Fruit fly (Drosophila melanogaster) whole organism, embryonic: Measurements from ENCODE around the gene Sirt4.

Experiments used
- Antp ChIP-seq: fragments of 200-800 bp; sonication (Bioruptor generic); optimal IDR thresholded peaks from 3 replicates; lab custom pipeline; 2016; ENCODE audit warnings: missing biosample characterization, missing genetic modification characterization
- Awh ChIP-seq: fragments of 200-800 bp; sonication (Bioruptor generic); IDR thresholded peaks from 2 replicates; pipeline ENCODE4, ENCODE4 v1.3.6; 2022; ENCODE audit warnings: missing biosample characterization, missing genetic modification characterization
- CG10321 ChIP-seq: fragments of 200-800 bp; sonication (Bioruptor generic); IDR thresholded peaks from 2 replicates; pipeline ENCODE4 v1.3.6; 2022; ENCODE audit warnings: missing biosample characterization, missing genetic modification characterization
- CG11696 ChIP-seq: fragments of 200-800 bp; sonication (Bioruptor generic); IDR thresholded peaks from 2 replicates; pipeline ENCODE4 v1.3.6; 2022; ENCODE audit warnings: missing biosample characterization, missing genetic modification characterization
- CG11723 ChIP-seq: fragments of 200-800 bp; sonication (Bioruptor generic); optimal IDR thresholded peaks from 2 replicates; lab custom pipeline; 2017; ENCODE audit warnings: missing biosample characterization, mild to moderate bottlenecking, missing genetic modification characterization
- CG12769 ChIP-seq: fragments of 200-800 bp; sonication (Bioruptor generic); optimal IDR thresholded peaks from 2 replicates; lab custom pipeline; 2019; ENCODE audit warnings: missing biosample characterization, mild to moderate bottlenecking, missing genetic modification characterization, moderate library complexity
- CG15601 ChIP-seq: fragments of 200-800 bp; sonication (Bioruptor generic); optimal IDR thresholded peaks from 3 replicates; lab custom pipeline; 2019; ENCODE audit warnings: missing biosample characterization, mild to moderate bottlenecking, missing genetic modification characterization, moderate library complexity
- CG3281 ChIP-seq: fragments of 200-800 bp; sonication (Bioruptor generic); optimal IDR thresholded peaks from 3 replicates; lab custom pipeline; 2017; ENCODE audit warnings: missing biosample characterization, mild to moderate bottlenecking, missing genetic modification characterization
- CG34224 ChIP-seq: fragments of 200-800 bp; sonication (Bioruptor generic); IDR thresholded peaks from 3 replicates; pipeline ENCODE4 v1.3.6; 2022; ENCODE audit warnings: missing biosample characterization, missing genetic modification characterization; ENCODE audit not compliant: partially characterized antibody
- CG4282 ChIP-seq: fragments of 200-800 bp; sonication (Bioruptor generic); optimal IDR thresholded peaks from 2 replicates; lab custom pipeline; 2016; ENCODE audit warnings: missing biosample characterization, missing genetic modification characterization
- CG4360 ChIP-seq: fragments of 200-800 bp; sonication (Bioruptor generic); IDR thresholded peaks from 2 replicates; pipeline ENCODE4 v1.3.6; 2022; ENCODE audit warnings: missing biosample characterization, missing genetic modification characterization
- CG6683 ChIP-seq: fragments of 200-800 bp; sonication (Bioruptor generic); optimal IDR thresholded peaks from 2 replicates; lab custom pipeline; 2017; ENCODE audit warnings: missing biosample characterization, mild to moderate bottlenecking, missing genetic modification characterization, missing genetic modification reagents
- CG7357 ChIP-seq: fragments of 200-800 bp; sonication (Bioruptor generic); IDR thresholded peaks from 3 replicates; pipeline ENCODE4 v1.3.6; 2022; ENCODE audit warnings: missing biosample characterization, missing genetic modification characterization
- CG7928 ChIP-seq: fragments of 200-800 bp; sonication (Bioruptor generic); optimal IDR thresholded peaks from 2 replicates; lab custom pipeline; 2017; ENCODE audit warnings: missing biosample characterization, mild to moderate bottlenecking, missing genetic modification characterization
- CG8089 ChIP-seq: fragments of 200-800 bp; sonication (Bioruptor generic); optimal IDR thresholded peaks from 3 replicates; lab custom pipeline; 2016; ENCODE audit warnings: missing biosample characterization, missing genetic modification characterization
- CG8281 ChIP-seq: fragments of 200-800 bp; sonication (Bioruptor generic); optimal IDR thresholded peaks from 2 replicates; lab custom pipeline; 2018; ENCODE audit warnings: missing biosample characterization, mild to moderate bottlenecking, missing genetic modification characterization, moderate library complexity
- CG8765 ChIP-seq: fragments of 200-800 bp; sonication (Bioruptor generic); IDR thresholded peaks from 2 replicates; pipeline ENCODE4 v1.3.6; 2022; ENCODE audit warnings: missing biosample characterization, missing genetic modification characterization
- Eip74EF ChIP-seq, 2 experiments: fragments of 200-800 bp in 1 of 2; fragments of >200 bp in 1 of 2; sonication (Bioruptor generic) in 1 of 2; optimal IDR thresholded peaks; 2 replicates each; lab custom pipeline; 2017 to 2019; ENCODE audit warnings: missing biosample characterization in 2 of 2, missing genetic modification characterization in 2 of 2, mild to moderate bottlenecking in 1 of 2, moderate library complexity in 1 of 2
- Gsc ChIP-seq: fragments of 200-800 bp; sonication (Bioruptor generic); IDR thresholded peaks from 2 replicates; pipeline ENCODE4 v1.3.6; 2022; ENCODE audit warnings: missing biosample characterization, missing genetic modification characterization
- HLHmδ ChIP-seq: fragments of 200-800 bp; sonication (Bioruptor generic); optimal IDR thresholded peaks from 2 replicates; lab custom pipeline; 2018; ENCODE audit warnings: missing biosample characterization, mild to moderate bottlenecking, missing genetic modification characterization, moderate library complexity
- Hmr ChIP-seq: fragments of 200-800 bp; sonication (Bioruptor generic); optimal IDR thresholded peaks from 3 replicates; lab custom pipeline; 2017; ENCODE audit warnings: mild to moderate bottlenecking, missing biosample characterization, missing genetic modification reagents, missing genetic modification characterization
- Hr3 ChIP-seq: fragments of 200-800 bp; sonication (Bioruptor generic); optimal IDR thresholded peaks from 3 replicates; lab custom pipeline; 2016; ENCODE audit warnings: missing biosample characterization, missing genetic modification characterization
- Hr39 ChIP-seq: fragments of >200 bp; optimal IDR thresholded peaks from 2 replicates; lab custom pipeline; 2017
- Kr ChIP-seq: fragments of 200-800 bp; sonication (Bioruptor generic); optimal IDR thresholded peaks from 2 replicates; lab custom pipeline; 2017; ENCODE audit warnings: missing biosample characterization, mild to moderate bottlenecking, missing genetic modification characterization
- Lhr ChIP-seq: fragments of 200-800 bp; sonication (Bioruptor generic); optimal IDR thresholded peaks from 3 replicates; lab custom pipeline; 2017; ENCODE audit warnings: mild to moderate bottlenecking, missing biosample characterization, missing genetic modification reagents, missing genetic modification characterization
- Mad ChIP-seq: fragments of 200-800 bp; sonication (Bioruptor generic); optimal IDR thresholded peaks from 2 replicates; lab custom pipeline; 2016; ENCODE audit warnings: missing biosample characterization, missing genetic modification characterization
- Mrtf ChIP-seq: fragments of 200-800 bp; sonication (Bioruptor generic); IDR thresholded peaks from 3 replicates; pipeline ENCODE4 v1.3.6; 2022; ENCODE audit warnings: missing biosample characterization, missing genetic modification characterization
- NK7.1 ChIP-seq: fragments of 200-800 bp; sonication (Bioruptor generic); optimal IDR thresholded peaks from 3 replicates; lab custom pipeline; 2016; ENCODE audit warnings: missing biosample characterization, missing genetic modification characterization
- NfI ChIP-seq: fragments of 200-800 bp; sonication (Bioruptor generic); optimal IDR thresholded peaks from 3 replicates; lab custom pipeline; 2018; ENCODE audit warnings: missing biosample characterization, mild to moderate bottlenecking, missing genetic modification characterization, moderate library complexity
- Pdp1 ChIP-seq, 2 experiments: fragments of 200-800 bp; sonication (Bioruptor generic); optimal IDR thresholded peaks; 3 replicates each; lab custom pipeline; 2016; ENCODE audit warnings: missing biosample characterization in 2 of 2, missing genetic modification characterization in 2 of 2, mild to moderate bottlenecking in 1 of 2, moderate library complexity in 1 of 2
- Rx ChIP-seq: fragments of 200-800 bp; sonication (Bioruptor generic); IDR thresholded peaks from 2 replicates; pipeline ENCODE4 v1.3.6; 2022; ENCODE audit warnings: missing biosample characterization, missing genetic modification characterization
- Trl ChIP-seq, 3 experiments: fragments of >200 bp in 2 of 3; fragments of 200-800 bp in 1 of 3; sonication (Bioruptor generic) in 1 of 3; optimal IDR thresholded peaks; 2 replicates in 1 of 3; 3 replicates in 2 of 3; lab custom pipeline; 2016 to 2017; ENCODE audit warnings: missing biosample characterization in 1 of 3, missing genetic modification characterization in 1 of 3
- ap ChIP-seq: fragments of 200-800 bp; sonication (Bioruptor generic); IDR thresholded peaks from 2 replicates; pipeline ENCODE4 v1.3.6; 2022; ENCODE audit warnings: missing biosample characterization, missing genetic modification characterization
- az2 ChIP-seq: fragments of 200-800 bp; sonication (Bioruptor generic); optimal IDR thresholded peaks from 3 replicates; lab custom pipeline; 2016; ENCODE audit warnings: missing biosample characterization, missing genetic modification characterization
- cato ChIP-seq: fragments of 200-800 bp; sonication (Bioruptor generic); optimal IDR thresholded peaks from 2 replicates; lab custom pipeline; 2016; ENCODE audit warnings: missing biosample characterization, missing genetic modification characterization, borderline replicate concordance
- corto ChIP-seq: fragments of 200-800 bp; sonication (Bioruptor generic); optimal IDR thresholded peaks from 2 replicates; lab custom pipeline; 2016; ENCODE audit warnings: missing biosample characterization, mild to moderate bottlenecking, missing genetic modification characterization, moderate library complexity
- crp ChIP-seq, 2 experiments: fragments of 200-800 bp; sonication (Bioruptor generic); optimal IDR thresholded peaks; 2 replicates in 1 of 2; 3 replicates in 1 of 2; lab custom pipeline; 2017; ENCODE audit warnings: missing biosample characterization in 2 of 2, missing genetic modification characterization in 2 of 2, mild to moderate bottlenecking in 1 of 2, moderate library complexity in 1 of 2
- ems ChIP-seq: fragments of 200-800 bp; sonication (Bioruptor generic); optimal IDR thresholded peaks from 3 replicates; lab custom pipeline; 2016; ENCODE audit warnings: missing biosample characterization, missing genetic modification characterization
- esg ChIP-seq: fragments of 200-800 bp; sonication (Bioruptor generic); conservative IDR thresholded peaks from 2 replicates; pipeline ENCODE4 v1.3.6; 2022; ENCODE audit warnings: missing biosample characterization, missing genetic modification characterization
- hb ChIP-seq: fragments of 200-800 bp; sonication (Bioruptor generic); IDR thresholded peaks from 3 replicates; pipeline ENCODE4 v1.3.6; 2022; ENCODE audit warnings: missing biosample characterization, missing genetic modification characterization; ENCODE audit not compliant: partially characterized antibody
- inv ChIP-seq: fragments of 200-800 bp; sonication (Bioruptor generic); IDR thresholded peaks from 2 replicates; pipeline ENCODE4 v1.3.6; 2022; ENCODE audit warnings: missing biosample characterization, missing genetic modification characterization; ENCODE audit not compliant: partially characterized antibody
- nerfin-2 ChIP-seq: fragments of 200-800 bp; sonication (Bioruptor generic); IDR thresholded peaks from 2 replicates; pipeline ENCODE4 v1.3.6; 2022; ENCODE audit warnings: missing biosample characterization, missing genetic modification characterization; ENCODE audit not compliant: partially characterized antibody
- repo ChIP-seq: fragments of 200-800 bp; sonication (Bioruptor generic); optimal IDR thresholded peaks from 2 replicates; lab custom pipeline; 2016; ENCODE audit warnings: missing biosample characterization, missing genetic modification characterization
- ro ChIP-seq: fragments of 200-800 bp; sonication (Bioruptor generic); IDR thresholded peaks from 2 replicates; pipeline ENCODE4 v1.3.6; 2022; ENCODE audit warnings: missing biosample characterization, missing genetic modification characterization
- shn ChIP-seq: fragments of 200-800 bp; sonication (Bioruptor generic); optimal IDR thresholded peaks from 3 replicates; lab custom pipeline; 2016; ENCODE audit warnings: missing biosample characterization, missing genetic modification characterization
- sima ChIP-seq: fragments of 200-800 bp; sonication (Bioruptor generic); optimal IDR thresholded peaks from 2 replicates; lab custom pipeline; 2016; ENCODE audit warnings: missing biosample characterization, missing genetic modification characterization
- trem ChIP-seq: fragments of 200-800 bp; optimal IDR thresholded peaks from 3 replicates; lab custom pipeline; 2019; ENCODE audit warnings: missing biosample characterization, mild to moderate bottlenecking, missing genetic modification characterization, moderate library complexity
- zen ChIP-seq: fragments of 200-800 bp; sonication (Bioruptor generic); optimal IDR thresholded peaks from 3 replicates; lab custom pipeline; 2018; ENCODE audit warnings: missing biosample characterization, mild to moderate bottlenecking, missing genetic modification characterization, moderate library complexity

The Sirt4 gene

dm6 chrX:5699824-5700498 is 34.2 kb upstream of the Sirt4 start (continued):
- TF ChIP-seq Kr (GFP tag; lab: Kevin White, UChicago) (no peak), CG4282 (no peak), az2 (GFP tag; lab: Kevin White, UChicago) (peak; percentile 43), Mad (peak; percentile 38), crp (GFP tag; optimal IDR thresholded peaks at IDR 0.05; lab: Kevin White, UChicago) (no peak), Lhr (GFP tag; lab: Kevin White, UChicago) (no peak), CG11723 (GFP tag; lab: Kevin White, UChicago) (peak; percentile 26), CG8765 (no peak), CG3281 (GFP tag; lab: Kevin White, UChicago) (peak; percentile 68), CG6683 (GFP tag; lab: Kevin White, UChicago) (peak; percentile 4), inv (GFP tag; lab: Robert Waterston, UW) (no peak), corto (GFP tag; lab: Kevin White, UChicago) (no peak), ap (GFP tag; lab: Robert Waterston, UW) (peak; percentile 69), trem (tag; lab: Kevin White, UChicago) (peak; percentile 37), NK7.1 (GFP tag; lab: Kevin White, UChicago) (no peak), CG7928 (GFP tag; lab: Kevin White, UChicago) (no peak), Mrtf (GFP tag; lab: Robert Waterston, UW) (0 out of 3 replicates have a peak, but pooled peaks have one; percentile 25), cato (peak; percentile 26), esg (no peak; the same call in 1 of the 2 replicates), CG4360 (GFP tag; lab: Robert Waterston, UW) (peak; percentile 12; the same call in 1 of the 2 replicates), zen (no peak), sima (GFP tag; lab: Kevin White, UChicago) (no peak), hb (GFP tag; lab: Robert Waterston, UW) (no peak), Awh (GFP tag; lab: Robert Waterston, UW) (0 out of 2 replicates have a peak, but pooled peaks have one; percentile 44), shn (no peak), Gsc (GFP tag; lab: Robert Waterston, UW) (no peak), Trl (optimal IDR thresholded peaks at IDR 0.05; lab: Kevin White, UChicago) (no peak), Trl (GFP tag; optimal IDR thresholded peaks at IDR 0.05; lab: Kevin White, UChicago) (peak; percentile 8), ems (GFP tag; lab: Kevin White, UChicago) (peak; percentile 34), HLHmδ (GFP tag; lab: Kevin White, UChicago) (no peak), NfI (GFP tag; lab: Kevin White, UChicago) (peak; percentile 52), CG15601 (tag; lab: Kevin White, UChicago) (peak; percentile 48), nerfin-2 (no peak), Pdp1 (GFP tag; optimal IDR thresholded peaks at IDR 0.05; lab: Kevin White, UChicago) (peak; percentile 47 to 57), Rx (0 out of 2 replicates have a peak, but pooled peaks have one; percentile 37), Hr39 (lab: Kevin White, UChicago) (no peak), Antp (GFP tag; lab: Kevin White, UChicago) (peak; percentile 21), Eip74EF (GFP tag; optimal IDR thresholded peaks at IDR 0.05; lab: Kevin White, UChicago) (peak in 1 of 2 experiments; percentile 69), CG7357 (GFP tag; lab: Robert Waterston, UW) (peak; percentile 51; the same call in 1 of the 3 replicates), CG8281 (tag; lab: Kevin White, UChicago) (peak; percentile 22), CG12769 (tag; lab: Kevin White, UChicago) (peak; percentile 79), ro (no peak), CG8089 (GFP tag; lab: Kevin White, UChicago) (no peak), repo (GFP tag; lab: Kevin White, UChicago) (no peak), CG11696 (GFP tag; lab: Robert Waterston, UW) (no peak), Hmr (GFP tag; lab: Kevin White, UChicago) (peak; percentile 60), Hr3 (GFP tag; lab: Kevin White, UChicago) (peak; percentile 60), CG34224 (GFP tag; lab: Robert Waterston, UW) (no peak), CG10321 (GFP tag; lab: Robert Waterston, UW) (no peak)
